Worm (Caenorhabditis elegans) whole organism, late embryonic: ENCODE results near the gene srxa-9.

Source experiments
- Y22D7AL.16 ChIP-seq: sonication (generic microtip); optimal IDR thresholded peaks from 2 replicates; lab custom pipeline; 2016; ENCODE audit warnings: missing genetic modification characterization, missing compliant biosample characterization
- ceh-18 ChIP-seq: sonication (generic microtip); optimal IDR thresholded peaks from 2 replicates; lab custom pipeline; 2016; ENCODE audit warnings: missing genetic modification characterization, missing compliant biosample characterization
- ceh-2 ChIP-seq: sonication (generic microtip); optimal IDR thresholded peaks from 2 replicates; lab custom pipeline; 2016; ENCODE audit warnings: missing genotype, missing genetic modification characterization, missing compliant biosample characterization
- ceh-22 ChIP-seq: sonication (generic microtip); optimal IDR thresholded peaks from 2 replicates; lab custom pipeline; 2017; ENCODE audit warnings: missing biosample characterization, missing genetic modification characterization
- ceh-24 ChIP-seq: sonication (generic microtip); optimal IDR thresholded peaks from 2 replicates; lab custom pipeline; 2016; ENCODE audit warnings: mild to moderate bottlenecking, missing genetic modification characterization, missing compliant biosample characterization
- elt-2 ChIP-seq: sonication (generic microtip); optimal IDR thresholded peaks from 2 replicates; lab custom pipeline; 2016; ENCODE audit warnings: missing genetic modification reagents, missing genetic modification characterization, missing compliant biosample characterization
- madf-2 ChIP-seq: sonication (generic microtip); optimal IDR thresholded peaks from 2 replicates; lab custom pipeline; 2017; ENCODE audit warnings: missing genetic modification characterization, missing compliant biosample characterization
- nhr-11 ChIP-seq: fragments of 150-350 bp; optimal IDR thresholded peaks from 2 replicates; lab custom pipeline; 2014; ENCODE audit warnings: missing biosample characterization, missing genetic modification characterization
- pha-4 ChIP-seq: fragments of 150-350 bp; optimal IDR thresholded peaks from 2 replicates; lab custom pipeline; 2018; ENCODE audit warnings: missing biosample characterization, missing genetic modification reagents, missing genetic modification characterization
- pqm-1 ChIP-seq: sonication (generic microtip); optimal IDR thresholded peaks from 2 replicates; lab custom pipeline; 2016; ENCODE audit warnings: missing genetic modification characterization, missing compliant biosample characterization
- tbx-2 ChIP-seq: sonication (generic microtip); optimal IDR thresholded peaks from 2 replicates; lab custom pipeline; 2016; ENCODE audit warnings: missing genetic modification characterization, missing compliant biosample characterization

DNA sequence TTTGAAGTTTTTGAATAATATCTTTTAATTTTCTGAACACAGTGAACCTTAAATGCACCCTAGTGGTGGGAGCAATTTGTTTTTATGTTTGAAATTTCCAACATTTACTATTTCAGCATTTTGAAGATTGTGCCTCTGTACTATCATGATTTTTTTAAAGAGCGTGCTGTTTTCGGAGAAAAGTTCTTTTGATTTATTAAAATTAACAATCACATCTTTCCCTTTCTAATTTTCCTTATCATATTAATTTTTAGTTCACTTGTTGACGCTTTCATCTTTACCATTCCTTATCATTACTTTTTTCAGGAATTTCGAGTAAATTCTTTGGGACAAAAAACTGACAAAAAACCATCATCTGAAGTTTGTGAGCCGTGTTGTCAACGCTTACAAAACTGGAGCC is 38.9 kb upstream of the srxa-9 start, which contains the start of gene nhr-48:
- no peak for TF ChIP-seq ceh-24 (tag; lab: Kevin White, UChicago)
- TF ChIP-seq nhr-11 (tag; lab: Kevin White, UChicago): no peak
- no peak for TF ChIP-seq madf-2 (tag; lab: Kevin White, UChicago)
- TF ChIP-seq ceh-18: no peak
- no peak for TF ChIP-seq Y22D7AL.16 (tag; lab: Kevin White, UChicago)
- TF ChIP-seq pha-4: no peak
- TF ChIP-seq pqm-1: no peak
- no peak for TF ChIP-seq ceh-22 (tag; lab: Kevin White, UChicago)
- no peak for TF ChIP-seq tbx-2 (tag; lab: Kevin White, UChicago)
- TF ChIP-seq elt-2 (tag; lab: Kevin White, UChicago): no peak
- no peak for TF ChIP-seq ceh-2 (tag; lab: Kevin White, UChicago)
